Worm (Caenorhabditis elegans): ENCODE measurements around the gene Y50D4B.1.

- TF ChIP-seq ceh-9 (tag; optimal IDR thresholded peaks at IDR 0.05), result no peak
- TF ChIP-seq unc-55 (GFP tag; optimal IDR thresholded peaks at IDR 0.05), result no peak
- no peak for TF ChIP-seq pag-3 (tag; optimal IDR thresholded peaks at IDR 0.05; ENCODE audit: borderline replicate concordance)
- no peak for TF ChIP-seq hlh-8 (tag; optimal IDR thresholded peaks at IDR 0.05)
- TF ChIP-seq ceh-6 (GFP tag; optimal IDR thresholded peaks at IDR 0.05), result no peak
- TF ChIP-seq fkh-6 (tag; optimal IDR thresholded peaks at IDR 0.05), result no peak
- TF ChIP-seq T23F11.4 (GFP tag; optimal IDR thresholded peaks at IDR 0.05), result no peak
- TF ChIP-seq ceh-24 (tag; optimal IDR thresholded peaks at IDR 0.05), result no peak
- TF ChIP-seq ets-4 (tag; optimal IDR thresholded peaks at IDR 0.05), result no peak
- no peak for TF ChIP-seq ztf-16 (tag; optimal IDR thresholded peaks at IDR 0.05)
These were observed at the start of gene Y50D4B.1 for ce11 chrV:1112658-1113057.

Data from whole organism, late embryonic.